Fruit fly (Drosophila melanogaster) whole organism, embryonic: ENCODE measurements around the gene TotZ.

ENCODE experiments used
- CG1024 ChIP-seq: fragments of 200-800 bp; sonication (Bioruptor generic); IDR thresholded peaks from 2 replicates; pipeline ENCODE4 v1.3.6; 2022; ENCODE audit warnings: missing biosample characterization, missing genetic modification characterization
- CG10321 ChIP-seq: fragments of 200-800 bp; sonication (Bioruptor generic); IDR thresholded peaks from 2 replicates; pipeline ENCODE4 v1.3.6; 2022; ENCODE audit warnings: missing biosample characterization, missing genetic modification characterization
- CG10979 ChIP-seq: fragments of 200-800 bp; sonication (Bioruptor generic); optimal IDR thresholded peaks from 2 replicates; lab custom pipeline; 2018; ENCODE audit warnings: missing biosample characterization, mild to moderate bottlenecking, missing genetic modification characterization, moderate library complexity
- CG11398 ChIP-seq: fragments of 200-800 bp; sonication (Bioruptor generic); optimal IDR thresholded peaks from 2 replicates; lab custom pipeline; 2016; ENCODE audit warnings: missing biosample characterization, missing genetic modification characterization
- CG11504 ChIP-seq: fragments of 200-800 bp; sonication (Bioruptor generic); optimal IDR thresholded peaks from 3 replicates; lab custom pipeline; 2019; ENCODE audit warnings: missing biosample characterization, mild to moderate bottlenecking, missing genetic modification characterization, moderate library complexity
- CG12299 ChIP-seq: fragments of 200-800 bp; sonication (Bioruptor generic); optimal IDR thresholded peaks from 2 replicates; lab custom pipeline; 2018; ENCODE audit warnings: missing biosample characterization, mild to moderate bottlenecking, missing genetic modification characterization
- CG1233 ChIP-seq: fragments of 200-800 bp; sonication (Bioruptor generic); optimal IDR thresholded peaks from 4 replicates; lab custom pipeline; 2018; ENCODE audit warnings: missing biosample characterization, mild to moderate bottlenecking, missing genetic modification characterization
- CG12391 ChIP-seq: fragments of 200-800 bp; sonication (Bioruptor generic); optimal IDR thresholded peaks from 3 replicates; lab custom pipeline; 2018; ENCODE audit warnings: missing biosample characterization, mild to moderate bottlenecking, missing genetic modification characterization, moderate library complexity
- CG13296 ChIP-seq: fragments of 200-800 bp; sonication (Bioruptor generic); optimal IDR thresholded peaks from 3 replicates; lab custom pipeline; 2018; ENCODE audit warnings: missing biosample characterization, mild to moderate bottlenecking, missing genetic modification characterization
- CG13624 ChIP-seq: fragments of 200-800 bp; sonication (Bioruptor generic); optimal IDR thresholded peaks from 2 replicates; lab custom pipeline; 2016; ENCODE audit warnings: missing biosample characterization, missing genetic modification characterization
- CG13775 ChIP-seq: fragments of 200-800 bp; sonication (Bioruptor generic); optimal IDR thresholded peaks from 3 replicates; lab custom pipeline; 2017; ENCODE audit warnings: missing biosample characterization, mild to moderate bottlenecking, missing genetic modification characterization
- CG15514 ChIP-seq: fragments of 200-800 bp; sonication (Bioruptor generic); optimal IDR thresholded peaks from 3 replicates; lab custom pipeline; 2017; ENCODE audit warnings: missing biosample characterization, missing genetic modification characterization, mild to moderate bottlenecking, moderate library complexity, missing genetic modification reagents
- CG1647 ChIP-seq: fragments of 200-800 bp; sonication (Bioruptor generic); optimal IDR thresholded peaks from 3 replicates; lab custom pipeline; 2016; ENCODE audit warnings: missing biosample characterization, missing genetic modification characterization
- CG16779 ChIP-seq: fragments of 200-800 bp; sonication (Bioruptor generic); IDR thresholded peaks from 2 replicates; pipeline ENCODE4 v1.3.6; 2022; ENCODE audit warnings: missing biosample characterization, missing genetic modification characterization
- CG17359 ChIP-seq: fragments of 200-800 bp; sonication (Bioruptor generic); optimal IDR thresholded peaks from 3 replicates; lab custom pipeline; 2018; ENCODE audit warnings: missing biosample characterization, mild to moderate bottlenecking, missing genetic modification characterization, moderate library complexity
- CG1832 ChIP-seq: fragments of 200-800 bp; sonication (Bioruptor generic); optimal IDR thresholded peaks from 2 replicates; lab custom pipeline; 2017; ENCODE audit warnings: missing biosample characterization, mild to moderate bottlenecking, missing genetic modification characterization, inconsistent platforms
- CG30020 ChIP-seq: fragments of 200-800 bp; optimal IDR thresholded peaks from 2 replicates; lab custom pipeline; 2019; ENCODE audit warnings: missing biosample characterization, mild to moderate bottlenecking, missing genetic modification characterization, moderate library complexity
- CG31365 ChIP-seq: fragments of 200-800 bp; sonication (Bioruptor generic); optimal IDR thresholded peaks from 2 replicates; lab custom pipeline; 2018; ENCODE audit warnings: missing biosample characterization, mild to moderate bottlenecking, missing genetic modification characterization
- CG4617 ChIP-seq: fragments of 200-800 bp; sonication (Bioruptor generic); optimal IDR thresholded peaks from 3 replicates; lab custom pipeline; 2016; ENCODE audit warnings: missing biosample characterization, missing genetic modification characterization, borderline replicate concordance
- CG6689 ChIP-seq: fragments of 200-800 bp; sonication (Bioruptor generic); IDR thresholded peaks from 2 replicates; pipeline ENCODE4 v1.3.6; 2022; ENCODE audit warnings: missing biosample characterization, missing genetic modification characterization
- CG7963 ChIP-seq: fragments of 200-800 bp; sonication (Bioruptor generic); IDR thresholded peaks from 3 replicates; pipeline ENCODE4 v1.3.6; 2022; ENCODE audit warnings: missing biosample characterization, missing genetic modification characterization; ENCODE audit not compliant: partially characterized antibody
- D19A ChIP-seq: fragments of 200-800 bp; optimal IDR thresholded peaks from 3 replicates; lab custom pipeline; 2019; ENCODE audit warnings: missing biosample characterization, mild to moderate bottlenecking, missing genetic modification characterization, moderate library complexity
- ERR ChIP-seq: fragments of 200-800 bp; sonication (Bioruptor generic); optimal IDR thresholded peaks from 2 replicates; lab custom pipeline; 2016; ENCODE audit warnings: missing biosample characterization, missing genetic modification characterization
- HLH4C ChIP-seq: fragments of 200-800 bp; sonication (Bioruptor generic); IDR thresholded peaks from 3 replicates; pipeline ENCODE4 v1.3.6; 2022; ENCODE audit warnings: missing biosample characterization, missing genetic modification characterization; ENCODE audit not compliant: partially characterized antibody
- MBD-R2 ChIP-seq: fragments of 200-800 bp; sonication (Bioruptor generic); IDR thresholded peaks from 2 replicates; pipeline ENCODE4 v1.3.6; 2022; ENCODE audit warnings: missing biosample characterization, missing genetic modification characterization
- MTF-1 ChIP-seq: fragments of 200-800 bp; sonication (Bioruptor generic); optimal IDR thresholded peaks from 2 replicates; lab custom pipeline; 2018; ENCODE audit warnings: missing biosample characterization, mild to moderate bottlenecking, missing genetic modification characterization, borderline replicate concordance
- Nf-YB ChIP-seq: fragments of 200-800 bp; sonication (Bioruptor generic); optimal IDR thresholded peaks from 3 replicates; lab custom pipeline; 2019; ENCODE audit warnings: missing biosample characterization, mild to moderate bottlenecking, missing genetic modification characterization, moderate library complexity
- Nf-YC ChIP-seq: fragments of 200-800 bp; optimal IDR thresholded peaks from 3 replicates; lab custom pipeline; 2019; ENCODE audit warnings: missing biosample characterization, mild to moderate bottlenecking, missing genetic modification characterization, moderate library complexity
- TFAM ChIP-seq: fragments of 200-800 bp; sonication (Bioruptor generic); optimal IDR thresholded peaks from 2 replicates; lab custom pipeline; 2017; ENCODE audit warnings: missing biosample characterization, missing genetic modification characterization, inconsistent platforms
- YL-1 ChIP-seq: fragments of 200-800 bp; sonication (Bioruptor generic); optimal IDR thresholded peaks from 3 replicates; lab custom pipeline; 2017; ENCODE audit warnings: missing biosample characterization, mild to moderate bottlenecking, missing genetic modification characterization
- ab ChIP-seq: fragments of 200-800 bp; sonication (Bioruptor generic); optimal IDR thresholded peaks from 2 replicates; lab custom pipeline; 2016; ENCODE audit warnings: missing biosample characterization, missing genetic modification characterization
- al ChIP-seq: fragments of 200-800 bp; sonication (Bioruptor generic); IDR thresholded peaks from 2 replicates; pipeline ENCODE4 v1.3.6; 2022; ENCODE audit warnings: missing biosample characterization, missing genetic modification characterization
- amos ChIP-seq: fragments of 200-800 bp; sonication (Bioruptor generic); IDR thresholded peaks from 2 replicates; pipeline ENCODE4 v1.3.6; 2022; ENCODE audit warnings: missing biosample characterization, missing genetic modification characterization; ENCODE audit not compliant: partially characterized antibody
- ato ChIP-seq: fragments of 200-800 bp; sonication (Bioruptor generic); IDR thresholded peaks from 2 replicates; pipeline ENCODE4 v1.3.6; 2022; ENCODE audit warnings: missing biosample characterization, missing genetic modification characterization; ENCODE audit not compliant: partially characterized antibody
- bbx ChIP-seq: fragments of 200-800 bp; sonication (Bioruptor generic); IDR thresholded peaks from 2 replicates; pipeline ENCODE4 v1.3.6; 2022; ENCODE audit warnings: missing biosample characterization, missing genetic modification characterization; ENCODE audit not compliant: partially characterized antibody
- bigmax ChIP-seq: fragments of 200-800 bp; sonication (Bioruptor generic); optimal IDR thresholded peaks from 2 replicates; lab custom pipeline; 2018; ENCODE audit warnings: missing biosample characterization, mild to moderate bottlenecking, missing genetic modification characterization
- dm ChIP-seq: fragments of 200-800 bp; sonication (Bioruptor generic); optimal IDR thresholded peaks from 3 replicates; lab custom pipeline; 2016; ENCODE audit warnings: missing biosample characterization, missing genetic modification characterization
- ftz-f1 ChIP-seq: fragments of 200-800 bp; sonication (Bioruptor generic); optimal IDR thresholded peaks from 2 replicates; lab custom pipeline; 2016; ENCODE audit warnings: missing biosample characterization, missing genetic modification characterization
- gce ChIP-seq: fragments of 200-800 bp; sonication (Bioruptor generic); IDR thresholded peaks from 3 replicates; pipeline ENCODE4 v1.3.6; 2022; ENCODE audit warnings: missing biosample characterization, missing genetic modification characterization
- lov ChIP-seq, 2 experiments: fragments of 200-800 bp in 1 of 2; fragments of >200 bp in 1 of 2; sonication (Bioruptor generic) in 1 of 2; IDR thresholded peaks in 1 of 2; optimal IDR thresholded peaks in 1 of 2; 2 replicates in 1 of 2; 3 replicates in 1 of 2; pipeline versions ENCODE4 v1.3.6 to Lab custom; 2017 to 2022; ENCODE audit warnings: missing biosample characterization in 1 of 2, missing genetic modification characterization in 1 of 2
- nau ChIP-seq: fragments of 200-800 bp; sonication (Bioruptor generic); optimal IDR thresholded peaks from 3 replicates; lab custom pipeline; 2017; ENCODE audit warnings: missing biosample characterization, mild to moderate bottlenecking, missing genetic modification characterization, missing genetic modification reagents
- pho ChIP-seq: fragments of 200-800 bp; sonication (Bioruptor generic); optimal IDR thresholded peaks from 2 replicates; lab custom pipeline; 2016; ENCODE audit warnings: missing biosample characterization, missing genetic modification characterization
- scrt ChIP-seq: fragments of 200-800 bp; sonication (Bioruptor generic); optimal IDR thresholded peaks from 2 replicates; lab custom pipeline; 2018; ENCODE audit warnings: missing biosample characterization, mild to moderate bottlenecking, missing genetic modification characterization, moderate library complexity
- sim ChIP-seq: fragments of 200-800 bp; sonication (Bioruptor generic); IDR thresholded peaks from 2 replicates; pipeline ENCODE4 v1.3.6; 2022; ENCODE audit warnings: missing biosample characterization, missing genetic modification characterization
- sima ChIP-seq: fragments of 200-800 bp; sonication (Bioruptor generic); optimal IDR thresholded peaks from 2 replicates; lab custom pipeline; 2016; ENCODE audit warnings: missing biosample characterization, missing genetic modification characterization
- sna ChIP-seq: fragments of 200-800 bp; sonication (Bioruptor generic); IDR thresholded peaks from 2 replicates; pipeline ENCODE4 v1.3.6; 2022; ENCODE audit warnings: missing biosample characterization, missing genetic modification characterization; ENCODE audit not compliant: partially characterized antibody
- zen ChIP-seq: fragments of 200-800 bp; sonication (Bioruptor generic); optimal IDR thresholded peaks from 3 replicates; lab custom pipeline; 2018; ENCODE audit warnings: missing biosample characterization, mild to moderate bottlenecking, missing genetic modification characterization, moderate library complexity

Gene TotZ

dm6 chr3R:20846768-20847167 lies 30.8 kb upstream of the TotZ start, which contains the start of gene CG15696:
CG15696 (plus strand) TSS chr3R:20847068.
- peak; percentile 40 for TF ChIP-seq Nf-YC (tag; lab: Kevin White, UChicago)
- TF ChIP-seq sna (GFP tag; lab: Robert Waterston, UW): no peak
- no peak for TF ChIP-seq ab (GFP tag; lab: Kevin White, UChicago)
- no peak for TF ChIP-seq CG11504 (tag; lab: Kevin White, UChicago)
- no peak for TF ChIP-seq ato (GFP tag; lab: Robert Waterston, UW)
- no peak for TF ChIP-seq CG13296 (GFP tag; lab: Kevin White, UChicago)
- no peak for TF ChIP-seq dm (GFP tag; lab: Kevin White, UChicago)
- TF ChIP-seq zen (tag; lab: Kevin White, UChicago): peak; percentile 3
- TF ChIP-seq sim (GFP tag; lab: Robert Waterston, UW): no peak
- TF ChIP-seq lov (optimal IDR thresholded peaks at IDR 0.05; lab: Kevin White, UChicago): no peak
- no peak for TF ChIP-seq lov (GFP tag; IDR thresholded peaks at IDR 0.05; lab: Robert Waterston, UW)
- no peak for TF ChIP-seq bbx
- TF ChIP-seq CG1647 (GFP tag; lab: Kevin White, UChicago): no peak
- TF ChIP-seq CG6689 (GFP tag; lab: Robert Waterston, UW): no peak
- no peak for TF ChIP-seq sima
- no peak for TF ChIP-seq ftz-f1 (GFP tag; lab: Kevin White, UChicago)
- TF ChIP-seq CG11398 (GFP tag; lab: Kevin White, UChicago): no peak
- TF ChIP-seq CG10321 (GFP tag; lab: Robert Waterston, UW): peak; percentile 50
- TF ChIP-seq CG1832 (GFP tag; lab: Kevin White, UChicago): peak; percentile 12
- peak; percentile 70 for TF ChIP-seq Nf-YB (GFP tag; lab: Kevin White, UChicago)
- TF ChIP-seq pho: no peak

- TF ChIP-seq CG1233 (GFP tag; lab: Kevin White, UChicago) (peak; percentile 16), CG12299 (tag; lab: Kevin White, UChicago) (no peak), YL-1 (peak; percentile 97), CG1024 (no peak), nau (GFP tag; lab: Kevin White, UChicago) (peak; percentile 2), CG15514 (GFP tag; lab: Kevin White, UChicago) (peak; percentile 79), MBD-R2 (peak; percentile 43; the same call in 1 of the 2 replicates), CG4617 (GFP tag; lab: Kevin White, UChicago) (peak; percentile 74), zen (tag; lab: Kevin White, UChicago) (peak; percentile 64), CG30020 (peak; percentile 55), scrt (GFP tag; lab: Kevin White, UChicago) (peak; percentile 12), ERR (GFP tag; lab: Kevin White, UChicago) (no peak), CG7963 (GFP tag; lab: Robert Waterston, UW) (peak; percentile 97), pho (peak; percentile 45), CG10979 (tag; lab: Kevin White, UChicago) (peak; percentile 11), HLH4C (GFP tag; lab: Robert Waterston, UW) (peak; percentile 96), CG12391 (tag; lab: Kevin White, UChicago) (peak; percentile 56), D19A (tag; lab: Kevin White, UChicago) (peak; percentile 7), CG31365 (peak; percentile 22), CG13775 (peak; percentile 62), bigmax (GFP tag; lab: Kevin White, UChicago) (peak; percentile 85), MTF-1 (GFP tag; lab: Kevin White, UChicago) (no peak), al (no peak), amos (GFP tag; lab: Robert Waterston, UW) (peak; percentile 98), CG11398 (GFP tag; lab: Kevin White, UChicago) (peak; percentile 15), CG16779 (GFP tag; lab: Robert Waterston, UW) (0 out of 2 replicates have a peak, but pooled peaks have one; percentile 10), CG13624 (GFP tag; lab: Kevin White, UChicago) (peak; percentile 33), TFAM (GFP tag; lab: Kevin White, UChicago) (no peak), CG17359 (tag; lab: Kevin White, UChicago) (peak; percentile 28), gce (GFP tag; lab: Robert Waterston, UW) (no peak)
These were observed 27.0 kb upstream of the TotZ start, which contains the start of gene RpS30 for dm6 chr3R:20850395-20851039. RpS30 (plus strand) TSS chr3R:20850516.
